Worm (Caenorhabditis elegans) whole organism, young adult: ENCODE results near the gene uso-1.

Experiments used
- B0035.1 ChIP-seq: sonication (generic microtip); optimal IDR thresholded peaks from 2 replicates; lab custom pipeline; 2016; ENCODE audit warnings: missing genetic modification characterization, mild to moderate bottlenecking, missing compliant biosample characterization, missing genotype, missing genetic modification reagents
- F33H1.4 ChIP-seq: fragments of 200-800 bp; sonication (Bioruptor generic); IDR thresholded peaks from 2 replicates; pipeline ENCODE4 v1.3.6; 2022; ENCODE audit warnings: missing genetic modification reagents, missing genetic modification characterization, missing compliant biosample characterization
- F37B4.10 ChIP-seq: fragments of 200-800 bp; sonication (Bioruptor generic); IDR thresholded peaks from 2 replicates; pipeline ENCODE4 v1.3.6; 2022; ENCODE audit warnings: missing genetic modification characterization, missing compliant biosample characterization
- F57A8.1 ChIP-seq: fragments of 200-800 bp; sonication (Bioruptor generic); optimal IDR thresholded peaks from 2 replicates; lab custom pipeline; 2018; ENCODE audit warnings: mild to moderate bottlenecking, missing genetic modification characterization, moderate library complexity, missing compliant biosample characterization
- ZK185.1 ChIP-seq: sonication (generic microtip); optimal IDR thresholded peaks from 2 replicates; lab custom pipeline; 2016; ENCODE audit warnings: mild to moderate bottlenecking, missing genetic modification characterization, missing compliant biosample characterization; ENCODE audit not compliant: poor library complexity, severe bottlenecking
- ama-1 ChIP-seq, 3 experiments: fragments of 150-350 bp in 1 of 3; sonication (generic microtip) in 2 of 3; optimal IDR thresholded peaks; 2 replicates each; lab custom pipeline; 2014 to 2018; ENCODE audit warnings: missing biosample characterization in 2 of 3, missing genetic modification characterization in 2 of 3, missing genetic modification reagents in 2 of 3
- ceh-40 ChIP-seq: fragments of 200-800 bp; sonication (Bioruptor generic); IDR thresholded peaks from 2 replicates; pipeline ENCODE4 v1.3.6; 2022; ENCODE audit warnings: missing genetic modification characterization, missing compliant biosample characterization
- dpl-1 ChIP-seq: fragments of 150-350 bp; optimal IDR thresholded peaks from 2 replicates; lab custom pipeline; 2014; ENCODE audit warnings: missing biosample characterization, missing genetic modification reagents, missing genetic modification characterization
- egrh-3 ChIP-seq: fragments of 200-800 bp; sonication (Bioruptor generic); IDR thresholded peaks from 2 replicates; pipeline ENCODE4 v1.3.6; 2022; ENCODE audit warnings: missing genetic modification reagents, missing genetic modification characterization, missing compliant biosample characterization
- fkh-3 ChIP-seq: sonication (generic microtip); optimal IDR thresholded peaks from 2 replicates; lab custom pipeline; 2016; ENCODE audit warnings: mild to moderate bottlenecking, missing genetic modification characterization, missing compliant biosample characterization
- hlh-26 ChIP-seq: fragments of 200-800 bp; sonication (Bioruptor generic); conservative IDR thresholded peaks from 2 replicates; pipeline ENCODE4 v1.3.6; 2022; ENCODE audit warnings: missing genetic modification reagents, missing genetic modification characterization, missing compliant biosample characterization
- hmg-1.2 ChIP-seq: fragments of 200-800 bp; sonication (Bioruptor generic); IDR thresholded peaks from 2 replicates; pipeline ENCODE4 v1.3.6; 2022; ENCODE audit warnings: missing genetic modification reagents, missing genetic modification characterization, missing compliant biosample characterization
- mes-4 ChIP-seq: sonication (generic microtip); optimal IDR thresholded peaks from 2 replicates; lab custom pipeline; 2016; ENCODE audit warnings: missing genotype, missing genetic modification characterization, missing compliant biosample characterization
- nhr-90 ChIP-seq: sonication (generic microtip); optimal IDR thresholded peaks from 2 replicates; lab custom pipeline; 2016; ENCODE audit warnings: missing genotype, mild to moderate bottlenecking, missing genetic modification characterization, missing compliant biosample characterization

DNA sequence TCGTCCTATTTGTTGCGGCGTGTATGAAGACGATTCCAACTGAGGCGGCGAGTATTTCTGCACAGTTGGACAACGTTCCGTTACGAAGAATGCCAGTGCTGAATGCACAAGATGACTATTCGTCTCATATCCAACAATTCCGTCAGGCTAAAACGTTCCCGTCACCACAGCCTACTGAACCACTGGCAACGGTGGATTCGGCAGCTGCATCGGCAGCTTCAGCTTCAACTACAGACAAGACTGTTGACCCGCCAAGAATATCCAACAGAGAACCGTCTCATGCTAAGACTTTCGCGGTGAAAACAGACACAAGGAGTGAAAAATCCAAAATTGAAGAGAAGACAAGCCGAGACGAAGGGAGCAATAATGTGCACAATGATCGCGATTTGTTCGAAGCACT is 29.0 kb upstream of the uso-1 start:
- no peak for TF ChIP-seq F33H1.4 (GFP tag; lab: Robert Waterston, UW)
- no peak for TF ChIP-seq egrh-3 (GFP tag; lab: Robert Waterston, UW)
- TF ChIP-seq F37B4.10 = no peak
- TF ChIP-seq fkh-3 = no peak
- no peak for TF ChIP-seq ZK185.1 (tag; lab: Kevin White, UChicago)
- TF ChIP-seq hmg-1.2 = no peak
- no peak for TF ChIP-seq ceh-40 (GFP tag; lab: Robert Waterston, UW)
- no peak for TF ChIP-seq dpl-1 (GFP tag; lab: Kevin White, UChicago)
- TF ChIP-seq B0035.1 = no peak
- TF ChIP-seq ama-1 (optimal IDR thresholded peaks at IDR 0.05; lab: Kevin White, UChicago) = no peak
- TF ChIP-seq ama-1 (GFP tag; optimal IDR thresholded peaks at IDR 0.05; lab: Kevin White, UChicago) = no peak
- no peak for TF ChIP-seq mes-4
- TF ChIP-seq F57A8.1 (GFP tag; lab: Kevin White, UChicago) = no peak
- no peak for TF ChIP-seq nhr-90
- TF ChIP-seq hlh-26 (GFP tag; lab: Robert Waterston, UW) = no peak
